Fruit fly (Drosophila melanogaster): ENCODE data around the gene SkpE.

DNA sequence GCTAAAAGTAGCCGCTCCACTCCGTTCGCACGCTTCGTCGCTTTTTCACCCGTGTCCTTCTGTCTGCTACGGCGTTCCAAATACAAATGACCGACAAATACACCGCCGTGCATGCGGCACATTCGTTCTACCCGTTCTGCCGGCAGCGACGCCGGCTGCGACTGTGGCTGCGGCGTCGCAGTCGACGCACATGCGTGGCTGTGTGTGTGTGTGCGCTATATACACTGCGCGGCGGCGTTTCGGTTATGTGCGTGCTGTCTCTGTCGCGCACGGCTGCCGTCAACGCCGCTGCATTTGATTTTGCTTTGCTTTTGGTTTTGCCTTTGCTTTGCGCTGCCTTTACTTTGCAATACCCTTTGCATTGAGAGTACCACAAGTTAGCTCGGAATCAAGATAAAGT lies 40.4 kb downstream of the SkpE start, which contains the start of gene zld:
- TF ChIP-seq CG15336 (GFP tag; IDR thresholded peaks at IDR 0.05) = no peak
- TF ChIP-seq Gug (GFP tag; IDR thresholded peaks at IDR 0.05) = no peak
- TF ChIP-seq CG3919 (GFP tag; optimal IDR thresholded peaks at IDR 0.05) = no peak

Data from whole organism, prepupa.